Worm (Caenorhabditis elegans): Measurements from ENCODE around the gene T22B2.1.

T22B2.1 gene

ce11 chrX:3945681-3946080, 19.8 kb downstream of the T22B2.1 start (continued):
- no peak for TF ChIP-seq nhr-25 (tag; optimal IDR thresholded peaks at IDR 0.05)

ce11 chrX:3949026-3949425, 23.1 kb downstream of the T22B2.1 start:
- no peak for TF ChIP-seq nhr-12 (tag; optimal IDR thresholded peaks at IDR 0.05)
- no peak for TF ChIP-seq nhr-67 (tag; optimal IDR thresholded peaks at IDR 0.05)
- no peak for TF ChIP-seq elt-1 (tag; optimal IDR thresholded peaks at IDR 0.05)
- no peak for TF ChIP-seq nhr-77 (tag; optimal IDR thresholded peaks at IDR 0.05)
- peak; percentile 78 for TF ChIP-seq elt-2 (tag; optimal IDR thresholded peaks at IDR 0.05)
- no peak for TF ChIP-seq tbx-2 (tag; optimal IDR thresholded peaks at IDR 0.05)
- TF ChIP-seq ceh-16 (tag; optimal IDR thresholded peaks at IDR 0.05) = no peak
- TF ChIP-seq pqm-1 (tag; optimal IDR thresholded peaks at IDR 0.05) = peak; percentile 68
- peak; percentile 4 for TF ChIP-seq ceh-28 (tag; optimal IDR thresholded peaks at IDR 0.05)
- peak; percentile 28 for TF ChIP-seq skn-1 (tag; optimal IDR thresholded peaks at IDR 0.05)
- no peak for TF ChIP-seq aly-2 (tag; optimal IDR thresholded peaks at IDR 0.05)
- no peak for TF ChIP-seq fkh-10 (GFP tag; optimal IDR thresholded peaks at IDR 0.05)
- no peak for TF ChIP-seq zag-1 (tag; optimal IDR thresholded peaks at IDR 0.05)
- no peak for TF ChIP-seq pha-4 (tag; optimal IDR thresholded peaks at IDR 0.05)
- no peak for TF ChIP-seq fos-1 (tag; optimal IDR thresholded peaks at IDR 0.05)
- no peak for TF ChIP-seq sea-2 (GFP tag; optimal IDR thresholded peaks at IDR 0.05)

ce11 chrX:3949763-3950162, 23.9 kb downstream of the T22B2.1 start:
- TF ChIP-seq nhr-11 (tag; optimal IDR thresholded peaks at IDR 0.05) (no peak), egl-5 (tag; optimal IDR thresholded peaks at IDR 0.05) (no peak), skn-1 (tag; optimal IDR thresholded peaks at IDR 0.05) (no peak), nhr-12 (tag; optimal IDR thresholded peaks at IDR 0.05) (no peak), lin-15B (tag; optimal IDR thresholded peaks at IDR 0.05) (no peak), fkh-2 (tag; optimal IDR thresholded peaks at IDR 0.05) (no peak), fkh-10 (GFP tag; optimal IDR thresholded peaks at IDR 0.05) (no peak), nfya-1 (tag; optimal IDR thresholded peaks at IDR 0.05; ENCODE audit: insufficient read depth) (no peak), unc-62 (GFP tag; optimal IDR thresholded peaks at IDR 0.05) (no peak), nhr-237 (tag; optimal IDR thresholded peaks at IDR 0.05) (no peak), ceh-82 (tag; optimal IDR thresholded peaks at IDR 0.05) (no peak), daf-12 (tag; optimal IDR thresholded peaks at IDR 0.05) (no peak), ceh-16 (tag; optimal IDR thresholded peaks at IDR 0.05) (no peak), unc-39 (tag; optimal IDR thresholded peaks at IDR 0.05) (no peak), ztf-11 (tag; optimal IDR thresholded peaks at IDR 0.05) (no peak), nhr-43 (tag; optimal IDR thresholded peaks at IDR 0.05; ENCODE audit: poor library complexity, severe bottlenecking) (no peak), ceh-28 (tag; optimal IDR thresholded peaks at IDR 0.05) (no peak)

ce11 chrX:3952737-3953136, 26.9 kb downstream of the T22B2.1 start:
- TF ChIP-seq elt-2 (tag; optimal IDR thresholded peaks at IDR 0.05) (peak; percentile 81), aly-2 (tag; optimal IDR thresholded peaks at IDR 0.05) (no peak), pqm-1 (tag; optimal IDR thresholded peaks at IDR 0.05) (peak; percentile 28), pha-4 (tag; optimal IDR thresholded peaks at IDR 0.05) (peak; percentile 12)

ce11 chrX:3957475-3958204, 31.8 kb downstream of the T22B2.1 start:
- TF ChIP-seq unc-62 (GFP tag; optimal IDR thresholded peaks at IDR 0.05) (no peak), nfya-1 (tag; optimal IDR thresholded peaks at IDR 0.05; ENCODE audit: insufficient read depth) (peak; percentile 23)

- TF ChIP-seq nhr-28 (tag; optimal IDR thresholded peaks at IDR 0.05) (no peak), fkh-2 (tag; optimal IDR thresholded peaks at IDR 0.05) (no peak), skn-1 (tag; optimal IDR thresholded peaks at IDR 0.05) (no peak), egl-27 (tag; optimal IDR thresholded peaks at IDR 0.05) (no peak), lsy-12 (tag; optimal IDR thresholded peaks at IDR 0.05) (no peak), fos-1 (tag; optimal IDR thresholded peaks at IDR 0.05) (no peak), nhr-43 (tag; optimal IDR thresholded peaks at IDR 0.05; ENCODE audit: poor library complexity, severe bottlenecking) (no peak), ZK546.5 (tag; optimal IDR thresholded peaks at IDR 0.05) (no peak), elt-2 (tag; optimal IDR thresholded peaks at IDR 0.05) (no peak), ceh-16 (tag; optimal IDR thresholded peaks at IDR 0.05) (no peak), mdl-1 (tag; optimal IDR thresholded peaks at IDR 0.05) (no peak), eor-1 (tag; optimal IDR thresholded peaks at IDR 0.05) (no peak), egl-5 (tag; optimal IDR thresholded peaks at IDR 0.05) (no peak)
Observed at ce11 chrX:3958252-3958651, 32.4 kb downstream of the T22B2.1 start, which contains the start of gene lin-18. lin-18 (plus strand) TSS chrX:3958552.
